Fruit fly (Drosophila melanogaster) whole organism, wandering third instar larva: ENCODE results near the gene wrd.
A peak's percentile ranks its signal among the peaks of the same experiment; 100 is the strongest.

ENCODE experiments used
- Abd-B ChIP-seq: fragments of >200 bp; optimal IDR thresholded peaks from 2 replicates; lab custom pipeline; 2017; ENCODE audit warnings: missing biosample characterization, missing genetic modification characterization
- CG32264 ChIP-seq: fragments of 200-800 bp; sonication (Bioruptor generic); optimal IDR thresholded peaks from 2 replicates; lab custom pipeline; 2016; ENCODE audit warnings: missing biosample characterization, missing genetic modification characterization
- CG9705 ChIP-seq: fragments of 200-800 bp; sonication (Bioruptor generic); optimal IDR thresholded peaks from 2 replicates; lab custom pipeline; 2018; ENCODE audit warnings: missing biosample characterization, mild to moderate bottlenecking, missing genetic modification characterization
- CrebA ChIP-seq: fragments of 200-800 bp; sonication (Bioruptor generic); optimal IDR thresholded peaks from 2 replicates; lab custom pipeline; 2016; ENCODE audit warnings: missing biosample characterization, mild to moderate bottlenecking, missing genetic modification characterization, borderline replicate concordance
- Dfd ChIP-seq: fragments of >200 bp; optimal IDR thresholded peaks from 2 replicates; lab custom pipeline; 2017; ENCODE audit warnings: missing biosample characterization, missing genetic modification characterization
- Dif ChIP-seq: fragments of 200-275, 200-300 bp; sonication (Bioruptor generic); optimal IDR thresholded peaks from 2 replicates; lab custom pipeline; 2018; ENCODE audit warnings: missing biosample characterization, missing genetic modification characterization; ENCODE audit not compliant: partially characterized antibody
- GATAd ChIP-seq: sonication (Bioruptor generic); optimal IDR thresholded peaks from 2 replicates; lab custom pipeline; 2016; ENCODE audit warnings: missing biosample characterization, missing genetic modification characterization
- HLH106 ChIP-seq: fragments of 200-800 bp; optimal IDR thresholded peaks from 3 replicates; lab custom pipeline; 2019; ENCODE audit warnings: missing biosample characterization, mild to moderate bottlenecking, missing genetic modification characterization, moderate library complexity
- Hnf4 ChIP-seq: fragments of 200-800 bp; sonication (Bioruptor generic); optimal IDR thresholded peaks from 2 replicates; lab custom pipeline; 2016; ENCODE audit warnings: missing biosample characterization, mild to moderate bottlenecking, missing genetic modification characterization
- Hr78 ChIP-seq: fragments of >200 bp; optimal IDR thresholded peaks from 2 replicates; lab custom pipeline; 2017; ENCODE audit warnings: missing biosample characterization, missing genetic modification characterization
- Hr83 ChIP-seq: fragments of 200-300 bp; sonication (Bioruptor generic); optimal IDR thresholded peaks from 2 replicates; lab custom pipeline; 2016; ENCODE audit warnings: missing biosample characterization, mild to moderate bottlenecking, missing genetic modification characterization, moderate library complexity; ENCODE audit not compliant: poor library complexity, severe bottlenecking
- Jra ChIP-seq: sonication (Bioruptor generic); optimal IDR thresholded peaks from 2 replicates; lab custom pipeline; 2016; ENCODE audit warnings: missing biosample characterization, missing genetic modification characterization
- Mio ChIP-seq: sonication (Bioruptor generic); optimal IDR thresholded peaks from 2 replicates; lab custom pipeline; 2016; ENCODE audit warnings: missing biosample characterization, missing genetic modification characterization
- Myc ChIP-seq: fragments of >200 bp; optimal IDR thresholded peaks from 2 replicates; lab custom pipeline; 2017
- N ChIP-seq: fragments of >200 bp; optimal IDR thresholded peaks from 2 replicates; lab custom pipeline; 2018; ENCODE audit warnings: missing biosample characterization, missing external identifiers, missing genetic modification characterization
- OdsH ChIP-seq: fragments of 200-800 bp; sonication (Bioruptor generic); optimal IDR thresholded peaks from 2 replicates; lab custom pipeline; 2016; ENCODE audit warnings: missing biosample characterization, mild to moderate bottlenecking, missing genetic modification characterization
- Rel ChIP-seq, 2 experiments: fragments of 200-800 bp; sonication (Bioruptor generic) in 1 of 2; optimal IDR thresholded peaks; 2 replicates in 1 of 2; 3 replicates in 1 of 2; lab custom pipeline; 2016 to 2019; ENCODE audit warnings: mild to moderate bottlenecking in 2 of 2, missing biosample characterization in 2 of 2, missing genetic modification characterization in 2 of 2, moderate library complexity in 1 of 2
- Sp1 ChIP-seq: fragments of 200-800 bp; sonication (Bioruptor generic); optimal IDR thresholded peaks from 3 replicates; lab custom pipeline; 2019; ENCODE audit warnings: missing biosample characterization, mild to moderate bottlenecking, missing genetic modification characterization, moderate library complexity
- Vsx2 ChIP-seq: fragments of 200-300, 225-300 bp; sonication (Bioruptor generic); optimal IDR thresholded peaks from 2 replicates; lab custom pipeline; 2018; ENCODE audit warnings: missing biosample characterization, missing genetic modification characterization; ENCODE audit not compliant: partially characterized antibody
- br ChIP-seq: fragments of 200-800 bp; sonication (Bioruptor generic); optimal IDR thresholded peaks from 2 replicates; lab custom pipeline; 2016; ENCODE audit warnings: missing biosample characterization, missing genetic modification characterization
- brk ChIP-seq: fragments of 200-800 bp; sonication (Bioruptor generic); optimal IDR thresholded peaks from 2 replicates; lab custom pipeline; 2016; ENCODE audit warnings: missing biosample characterization, mild to moderate bottlenecking, missing genetic modification characterization
- dl ChIP-seq, 2 experiments: fragments of 175-275, 200-275 bp in 1 of 2; fragments of 200-275 bp in 1 of 2; sonication (Bioruptor generic); optimal IDR thresholded peaks; lab custom pipeline; 2018; ENCODE audit warnings: mild to moderate bottlenecking in 2 of 2, missing biosample characterization in 2 of 2, missing genetic modification characterization in 2 of 2, moderate library complexity in 2 of 2; ENCODE audit not compliant: partially characterized antibody in 2 of 2, insufficient read depth in 1 of 2
- dmrt93B ChIP-seq: fragments of 200-800 bp; sonication (Bioruptor generic); optimal IDR thresholded peaks from 2 replicates; lab custom pipeline; 2018; ENCODE audit warnings: missing biosample characterization, mild to moderate bottlenecking, missing genetic modification characterization
- dsf ChIP-seq: sonication (Bioruptor generic); optimal IDR thresholded peaks from 2 replicates; lab custom pipeline; 2016; ENCODE audit warnings: missing biosample characterization, missing genetic modification characterization, borderline replicate concordance
- ey ChIP-seq: fragments of 200-800 bp; sonication (Bioruptor generic); optimal IDR thresholded peaks from 2 replicates; lab custom pipeline; 2016; ENCODE audit warnings: missing biosample characterization, missing genetic modification characterization
- foxo ChIP-seq, 2 experiments: fragments of 200-800 bp; sonication (Bioruptor generic); optimal IDR thresholded peaks; 2 replicates in 1 of 2; 3 replicates in 1 of 2; lab custom pipeline; 2016 to 2017; ENCODE audit warnings: missing biosample characterization in 2 of 2, missing genetic modification characterization in 2 of 2
- fru ChIP-seq: fragments of 200-800 bp; sonication (Bioruptor generic); optimal IDR thresholded peaks from 3 replicates; lab custom pipeline; 2016; ENCODE audit warnings: missing biosample characterization, mild to moderate bottlenecking, missing genetic modification characterization
- h ChIP-seq: fragments of 200-800 bp; sonication (Bioruptor generic); optimal IDR thresholded peaks from 3 replicates; lab custom pipeline; 2016; ENCODE audit warnings: missing biosample characterization, mild to moderate bottlenecking, missing genetic modification characterization
- jim ChIP-seq: fragments of 175-275, 200-325 bp; sonication (Bioruptor generic); optimal IDR thresholded peaks from 2 replicates; lab custom pipeline; 2016; ENCODE audit warnings: missing biosample characterization, mild to moderate bottlenecking, missing genetic modification characterization
- lola ChIP-seq: fragments of >200 bp; optimal IDR thresholded peaks from 2 replicates; lab custom pipeline; 2017; ENCODE audit warnings: missing biosample characterization, missing genetic modification characterization
- pan ChIP-seq: fragments of >200 bp; optimal IDR thresholded peaks from 2 replicates; lab custom pipeline; 2017
- psq ChIP-seq: fragments of 200-800 bp; sonication (Bioruptor generic); optimal IDR thresholded peaks from 3 replicates; lab custom pipeline; 2017; ENCODE audit warnings: missing biosample characterization, mild to moderate bottlenecking, missing genetic modification characterization, moderate library complexity
- rgr ChIP-seq: fragments of 200-800 bp; sonication (Bioruptor generic); optimal IDR thresholded peaks from 3 replicates; lab custom pipeline; 2016; ENCODE audit warnings: missing biosample characterization, mild to moderate bottlenecking, missing genetic modification characterization
- sage ChIP-seq: fragments of 200-800 bp; sonication (Bioruptor generic); optimal IDR thresholded peaks from 2 replicates; lab custom pipeline; 2016; ENCODE audit warnings: missing biosample characterization, mild to moderate bottlenecking, missing genetic modification characterization
- sv ChIP-seq: fragments of 200-800 bp; sonication (Bioruptor generic); optimal IDR thresholded peaks from 3 replicates; lab custom pipeline; 2016; ENCODE audit warnings: missing biosample characterization, missing genetic modification characterization
- tai ChIP-seq: sonication (Bioruptor generic); optimal IDR thresholded peaks from 2 replicates; lab custom pipeline; 2016; ENCODE audit warnings: missing biosample characterization, missing genetic modification characterization
- usp ChIP-seq: fragments of >200 bp; optimal IDR thresholded peaks from 2 replicates; lab custom pipeline; 2017; ENCODE audit warnings: missing biosample characterization, missing genetic modification characterization
- woc ChIP-seq: sonication (Bioruptor generic); optimal IDR thresholded peaks from 2 replicates; lab custom pipeline; 2016; ENCODE audit warnings: missing biosample characterization, mild to moderate bottlenecking, missing genetic modification characterization

The wrd gene

DNA sequence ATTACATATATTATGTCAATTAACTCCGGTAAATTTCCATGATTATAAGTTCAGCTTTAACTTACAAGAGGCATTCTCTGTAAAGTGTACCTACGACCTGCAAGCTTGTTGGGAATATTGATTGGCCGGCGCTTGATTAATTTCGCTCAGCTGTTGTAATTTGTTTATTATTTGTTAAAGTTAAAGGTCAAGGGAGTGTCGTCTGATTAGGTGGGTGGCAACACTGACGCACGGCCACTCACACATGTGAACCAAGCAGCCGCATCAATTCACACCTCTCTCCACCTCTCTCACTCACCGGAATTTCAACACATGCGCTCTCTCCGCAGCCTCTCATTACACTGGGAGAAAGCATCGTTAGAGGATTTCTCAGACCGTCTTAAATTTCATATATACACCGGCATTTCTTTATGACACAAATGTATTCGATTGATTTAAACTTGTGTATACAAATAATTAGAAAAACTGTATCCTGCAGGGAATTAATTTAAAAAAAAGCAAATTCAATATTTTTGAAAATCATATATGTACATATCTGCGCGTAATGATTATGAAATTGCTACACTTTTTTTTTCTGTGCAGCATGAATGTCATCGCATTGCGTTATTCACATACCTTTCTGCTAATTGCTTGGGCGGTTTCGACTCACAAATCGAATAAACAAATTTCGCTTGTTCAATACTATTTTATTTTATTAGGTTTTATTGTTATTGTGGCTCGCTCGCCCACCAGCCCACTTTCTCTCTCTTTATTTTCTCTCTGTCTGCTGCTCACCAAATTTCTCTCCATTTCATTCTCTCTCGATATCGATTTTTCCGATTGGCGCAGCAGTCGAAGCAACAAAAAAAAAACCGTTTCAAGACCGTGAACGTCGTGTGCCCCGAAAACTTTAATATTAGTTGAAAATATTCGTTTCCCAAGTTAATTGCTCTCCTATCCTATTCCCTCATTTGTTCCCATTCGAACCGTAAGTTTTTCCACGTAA lies 4.7 kb downstream of the wrd start:
- no peak for TF ChIP-seq CrebA (GFP tag; lab: Kevin White, UChicago)
- TF ChIP-seq Vsx2 (GFP tag; lab: Kevin White, UChicago) = no peak
- no peak for TF ChIP-seq dsf (GFP tag; lab: Kevin White, UChicago)
- TF ChIP-seq fru (GFP tag; lab: Kevin White, UChicago) = peak; percentile 82
- no peak for TF ChIP-seq Dif (GFP tag; lab: Kevin White, UChicago)
- TF ChIP-seq Hr78 (GFP tag; lab: Kevin White, UChicago) = no peak
- no peak for TF ChIP-seq GATAd (GFP tag; lab: Kevin White, UChicago)
- peak; percentile 68 for TF ChIP-seq br (GFP tag; lab: Kevin White, UChicago)
- TF ChIP-seq Myc (lab: Kevin White, UChicago) = no peak
- TF ChIP-seq ey (GFP tag; lab: Kevin White, UChicago) = peak; percentile 78
- no peak for TF ChIP-seq usp (GFP tag; lab: Kevin White, UChicago)
- TF ChIP-seq Rel (GFP tag; optimal IDR thresholded peaks at IDR 0.05; lab: Kevin White, UChicago) = no peak
- no peak for TF ChIP-seq Rel (tag; optimal IDR thresholded peaks at IDR 0.05; lab: Kevin White, UChicago)
- TF ChIP-seq Jra (GFP tag; lab: Kevin White, UChicago) = no peak
- peak; percentile 7 for TF ChIP-seq CG32264 (GFP tag; lab: Kevin White, UChicago)
- no peak for TF ChIP-seq lola (GFP tag; lab: Kevin White, UChicago)
- peak; percentile 51 for TF ChIP-seq dmrt93B (GFP tag; lab: Kevin White, UChicago)
- no peak for TF ChIP-seq N (GFP tag; lab: Kevin White, UChicago)
- no peak for TF ChIP-seq rgr (GFP tag; lab: Kevin White, UChicago)
- no peak for TF ChIP-seq jim
- TF ChIP-seq sage (GFP tag; lab: Kevin White, UChicago) = no peak
- no peak for TF ChIP-seq psq (GFP tag; lab: Kevin White, UChicago)
- TF ChIP-seq brk (GFP tag; lab: Kevin White, UChicago) = no peak
- TF ChIP-seq Hr83 = no peak
- TF ChIP-seq Hnf4 (GFP tag; lab: Kevin White, UChicago) = no peak
- TF ChIP-seq Dfd = no peak
- TF ChIP-seq foxo (GFP tag; optimal IDR thresholded peaks at IDR 0.05; lab: Kevin White, UChicago) = peak in 1 of 2 experiments; percentile 77
- TF ChIP-seq pan (lab: Kevin White, UChicago) = no peak
- TF ChIP-seq h (GFP tag; lab: Kevin White, UChicago) = peak; percentile 78
- peak; percentile 93 for TF ChIP-seq sv (GFP tag; lab: Kevin White, UChicago)
- no peak for TF ChIP-seq tai (GFP tag; lab: Kevin White, UChicago)
- TF ChIP-seq dl (GFP tag; optimal IDR thresholded peaks at IDR 0.05; lab: Kevin White, UChicago; ENCODE audit: insufficient read depth in 1 of 2, partially characterized antibody in 2 of 2) = no peak
- TF ChIP-seq Abd-B (GFP tag; lab: Kevin White, UChicago) = no peak
- peak; percentile 50 for TF ChIP-seq woc (GFP tag; lab: Kevin White, UChicago)
- no peak for TF ChIP-seq Mio (GFP tag; lab: Kevin White, UChicago)
- no peak for TF ChIP-seq Sp1 (GFP tag; lab: Kevin White, UChicago)
- TF ChIP-seq OdsH (GFP tag; lab: Kevin White, UChicago) = peak; percentile 78
- peak; percentile 73 for TF ChIP-seq HLH106 (tag; lab: Kevin White, UChicago)
- peak; percentile 65 for TF ChIP-seq CG9705 (GFP tag; lab: Kevin White, UChicago)
- TF ChIP-seq, all 38 proteins: peak for 12

DNA sequence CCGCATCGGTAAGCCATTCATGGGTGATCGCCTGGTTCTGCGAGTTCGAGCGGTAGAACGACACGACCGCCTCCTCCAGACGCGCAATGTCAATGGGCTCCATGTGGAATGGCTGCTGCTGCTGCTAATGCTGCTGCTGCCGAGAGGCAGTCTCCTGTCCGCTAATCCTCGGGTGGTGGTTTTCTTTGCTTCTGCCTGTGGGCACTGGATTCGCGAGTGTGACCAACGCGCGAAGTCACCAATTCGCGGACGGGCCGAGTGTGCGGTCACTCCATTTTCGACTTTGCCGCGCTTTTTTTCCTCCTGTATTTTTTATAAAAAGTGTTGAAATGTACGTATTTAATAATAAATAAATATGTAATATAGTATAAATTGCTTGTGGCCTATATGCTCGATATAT lies 15.7 kb downstream of the wrd start, which contains the start of gene cdm:
cdm (minus strand) TSS at position 236 of the 400 bp plus-strand sequence.
- TF ChIP-seq usp (GFP tag; lab: Kevin White, UChicago) = no peak
- TF ChIP-seq Dif (GFP tag; lab: Kevin White, UChicago) = peak; percentile 12
